Worm (Caenorhabditis elegans) whole organism, young adult: ENCODE measurements around the gene F25E5.8.

Experiments used
- B0019.2 ChIP-seq: fragments of 200-800 bp; sonication (Bioruptor generic); conservative IDR thresholded peaks from 2 replicates; pipeline ENCODE4 v1.3.6; 2022; ENCODE audit warnings: missing genetic modification reagents, missing genetic modification characterization, missing compliant biosample characterization
- F22D6.2 ChIP-seq: sonication (generic microtip); optimal IDR thresholded peaks from 2 replicates; lab custom pipeline; 2016; ENCODE audit warnings: mild to moderate bottlenecking, missing genetic modification characterization, missing compliant biosample characterization
- F23B12.7 ChIP-seq: sonication (generic microtip); optimal IDR thresholded peaks from 2 replicates; lab custom pipeline; 2017; ENCODE audit warnings: missing genetic modification characterization, mild to moderate bottlenecking, missing compliant biosample characterization, antibody characterized with exemption, moderate library complexity; ENCODE audit not compliant: insufficient read depth
- F37B4.10 ChIP-seq: fragments of 200-800 bp; sonication (Bioruptor generic); IDR thresholded peaks from 2 replicates; pipeline ENCODE4 v1.3.6; 2022; ENCODE audit warnings: missing genetic modification characterization, missing compliant biosample characterization
- F52B5.7 ChIP-seq: sonication (generic microtip); optimal IDR thresholded peaks from 2 replicates; lab custom pipeline; 2016; ENCODE audit warnings: mild to moderate bottlenecking, missing genetic modification characterization, missing compliant biosample characterization
- F57C9.4 ChIP-seq: sonication (generic microtip); optimal IDR thresholded peaks from 2 replicates; lab custom pipeline; 2017; ENCODE audit warnings: mild to moderate bottlenecking, missing genetic modification characterization, missing compliant biosample characterization
- T07F8.4 ChIP-seq: sonication (generic microtip); optimal IDR thresholded peaks from 2 replicates; lab custom pipeline; 2016; ENCODE audit warnings: mild to moderate bottlenecking, missing genetic modification characterization, moderate library complexity, missing compliant biosample characterization
- Y56A3A.18 ChIP-seq: fragments of 200-800 bp; sonication (Bioruptor generic); IDR thresholded peaks from 2 replicates; pipeline ENCODE4 v1.3.6; 2022; ENCODE audit warnings: missing genetic modification reagents, missing genetic modification characterization, missing compliant biosample characterization
- Y79H2A.3 ChIP-seq: fragments of 200-800 bp; sonication (Bioruptor generic); conservative IDR thresholded peaks from 2 replicates; pipeline ENCODE4 v1.3.6; 2022; ENCODE audit warnings: missing genetic modification reagents, missing genetic modification characterization, missing compliant biosample characterization
- akir-1 ChIP-seq: fragments of 200-800 bp; sonication (Bioruptor generic); optimal IDR thresholded peaks from 2 replicates; lab custom pipeline; 2018; ENCODE audit warnings: mild to moderate bottlenecking, missing genetic modification characterization, moderate library complexity, missing compliant biosample characterization
- aptf-3 ChIP-seq: fragments of 200-800 bp; sonication (Bioruptor generic); IDR thresholded peaks from 2 replicates; pipeline ENCODE4 v1.3.6; 2022; ENCODE audit warnings: missing genetic modification characterization, missing compliant biosample characterization
- atf-7 ChIP-seq: sonication (generic microtip); optimal IDR thresholded peaks from 2 replicates; lab custom pipeline; 2017; ENCODE audit warnings: mild to moderate bottlenecking, missing genetic modification characterization, missing compliant biosample characterization
- bed-1 ChIP-seq: fragments of 200-800 bp; sonication (Bioruptor generic); IDR thresholded peaks from 2 replicates; pipeline ENCODE4 v1.3.6; 2022; ENCODE audit warnings: missing genetic modification reagents, missing genetic modification characterization, missing compliant biosample characterization
- cebp-1 ChIP-seq, 2 experiments: fragments of 200-800 bp in 1 of 2; sonication (Bioruptor generic) in 1 of 2; sonication (generic microtip) in 1 of 2; IDR thresholded peaks in 1 of 2; optimal IDR thresholded peaks in 1 of 2; 2 replicates each; pipeline versions ENCODE4 v1.3.6 to Lab custom; 2017 to 2022; ENCODE audit warnings: missing compliant biosample characterization in 2 of 2, missing genetic modification characterization in 2 of 2, mild to moderate bottlenecking in 1 of 2, missing genetic modification reagents in 1 of 2, moderate library complexity in 1 of 2
- ceh-27 ChIP-seq: fragments of 200-800 bp; sonication (Bioruptor generic); optimal IDR thresholded peaks from 2 replicates; lab custom pipeline; 2018; ENCODE audit warnings: mild to moderate bottlenecking, missing genetic modification characterization, moderate library complexity, missing compliant biosample characterization
- ceh-40 ChIP-seq: fragments of 200-800 bp; sonication (Bioruptor generic); IDR thresholded peaks from 2 replicates; pipeline ENCODE4 v1.3.6; 2022; ENCODE audit warnings: missing genetic modification characterization, missing compliant biosample characterization
- dox-1 ChIP-seq: fragments of 200-800 bp; sonication (Bioruptor generic); IDR thresholded peaks from 2 replicates; pipeline ENCODE4 v1.3.6; 2022; ENCODE audit warnings: missing genetic modification reagents, missing genetic modification characterization, missing compliant biosample characterization
- egrh-3 ChIP-seq: fragments of 200-800 bp; sonication (Bioruptor generic); IDR thresholded peaks from 2 replicates; pipeline ENCODE4 v1.3.6; 2022; ENCODE audit warnings: missing genetic modification reagents, missing genetic modification characterization, missing compliant biosample characterization
- hlh-26 ChIP-seq: fragments of 200-800 bp; sonication (Bioruptor generic); conservative IDR thresholded peaks from 2 replicates; pipeline ENCODE4 v1.3.6; 2022; ENCODE audit warnings: missing genetic modification reagents, missing genetic modification characterization, missing compliant biosample characterization
- lin-26 ChIP-seq: fragments of 200-800 bp; sonication (Bioruptor generic); IDR thresholded peaks from 2 replicates; pipeline ENCODE4 v1.3.6; 2022; ENCODE audit warnings: missing genetic modification reagents, missing genetic modification characterization, missing compliant biosample characterization
- lin-40 ChIP-seq: sonication (generic microtip); optimal IDR thresholded peaks from 2 replicates; lab custom pipeline; 2016; ENCODE audit warnings: missing genetic modification characterization, mild to moderate bottlenecking, missing compliant biosample characterization, missing genotype, missing genetic modification reagents
- madf-3 ChIP-seq: fragments of 200-800 bp; sonication (Bioruptor generic); IDR thresholded peaks from 2 replicates; pipeline ENCODE4 v1.3.6; 2022; ENCODE audit warnings: missing genetic modification reagents, missing genetic modification characterization, missing compliant biosample characterization
- madf-6 ChIP-seq: fragments of 200-800 bp; sonication (Bioruptor generic); IDR thresholded peaks from 2 replicates; pipeline ENCODE4 v1.3.6; 2022; ENCODE audit warnings: missing genetic modification reagents, missing genetic modification characterization, missing compliant biosample characterization
- nhr-120 ChIP-seq: fragments of 200-800 bp; sonication (Bioruptor generic); IDR thresholded peaks from 2 replicates; pipeline ENCODE4 v1.3.6; 2022; ENCODE audit warnings: missing genetic modification characterization, missing compliant biosample characterization
- nhr-80 ChIP-seq: sonication (generic microtip); optimal IDR thresholded peaks from 2 replicates; lab custom pipeline; 2016; ENCODE audit warnings: missing genetic modification characterization, missing compliant biosample characterization
- repo-1 ChIP-seq: sonication (generic microtip); optimal IDR thresholded peaks from 2 replicates; lab custom pipeline; 2017; ENCODE audit warnings: mild to moderate bottlenecking, missing genetic modification characterization, missing compliant biosample characterization
- sdz-38 ChIP-seq: sonication (generic microtip); optimal IDR thresholded peaks from 2 replicates; lab custom pipeline; 2016; ENCODE audit warnings: missing genotype, missing genetic modification characterization, missing compliant biosample characterization
- sptf-2 ChIP-seq: fragments of 200-800 bp; sonication (Bioruptor generic); optimal IDR thresholded peaks from 2 replicates; lab custom pipeline; 2018; ENCODE audit warnings: mild to moderate bottlenecking, missing genetic modification characterization, missing compliant biosample characterization
- tbp1 ChIP-seq: fragments of 200-800 bp; sonication (Bioruptor generic); optimal IDR thresholded peaks from 2 replicates; lab custom pipeline; 2018; ENCODE audit warnings: mild to moderate bottlenecking, missing genetic modification characterization, missing compliant biosample characterization
- unc-130 ChIP-seq: sonication (generic microtip); optimal IDR thresholded peaks from 2 replicates; lab custom pipeline; 2016; ENCODE audit warnings: missing genetic modification reagents, missing genetic modification characterization, missing compliant biosample characterization
- zim-3 ChIP-seq: sonication (generic microtip); optimal IDR thresholded peaks from 2 replicates; lab custom pipeline; 2017; ENCODE audit warnings: mild to moderate bottlenecking, missing genetic modification characterization, moderate library complexity, missing compliant biosample characterization
- ztf-18 ChIP-seq: sonication (generic microtip); optimal IDR thresholded peaks from 2 replicates; lab custom pipeline; 2016; ENCODE audit warnings: missing genotype, mild to moderate bottlenecking, missing genetic modification characterization, missing compliant biosample characterization
- ztf-28 ChIP-seq: fragments of 200-800 bp; sonication (Bioruptor generic); IDR thresholded peaks from 2 replicates; pipeline ENCODE4 v1.3.6; 2022; ENCODE audit warnings: missing genetic modification reagents, missing genetic modification characterization, missing compliant biosample characterization

F25E5.8 gene

ce11 chrV:7400588-7400987, 35.1 kb upstream of the F25E5.8 start, which contains the start of gene srx-60:
Gene srx-60, plus strand, starts transcription at chrV:7400888.
- no peak for TF ChIP-seq bed-1 (GFP tag; lab: Robert Waterston, UW)

ce11 chrV:7402355-7402754, 33.4 kb upstream of the F25E5.8 start, which contains the start of gene srj-13:
Gene srj-13, plus strand, starts transcription at chrV:7402655.
- TF ChIP-seq nhr-80 (tag; lab: Kevin White, UChicago) (no peak), madf-6 (GFP tag; lab: Robert Waterston, UW) (no peak), akir-1 (GFP tag; lab: Kevin White, UChicago) (no peak), Y56A3A.18 (GFP tag; lab: Robert Waterston, UW) (no peak), atf-7 (tag; lab: Kevin White, UChicago) (no peak), sdz-38 (tag; lab: Kevin White, UChicago) (no peak), ceh-27 (no peak), repo-1 (tag; lab: Kevin White, UChicago) (no peak), madf-3 (GFP tag; lab: Robert Waterston, UW) (no peak), ztf-18 (tag; lab: Kevin White, UChicago) (no peak), unc-130 (GFP tag; lab: Kevin White, UChicago) (no peak), zim-3 (no peak), ceh-40 (GFP tag; lab: Robert Waterston, UW) (no peak), sptf-2 (GFP tag; lab: Kevin White, UChicago) (no peak), F57C9.4 (tag; lab: Kevin White, UChicago) (no peak)

ce11 chrV:7403501-7403900, 32.2 kb upstream of the F25E5.8 start:
- TF ChIP-seq bed-1 (GFP tag; lab: Robert Waterston, UW) (no peak), aptf-3 (no peak), Y79H2A.3 (no peak), F37B4.10 (no peak), ceh-40 (GFP tag; lab: Robert Waterston, UW) (no peak), madf-6 (GFP tag; lab: Robert Waterston, UW) (no peak), lin-26 (no peak), tbp1 (GFP tag; lab: Kevin White, UChicago) (no peak), ztf-18 (tag; lab: Kevin White, UChicago) (no peak), dox-1 (no peak), egrh-3 (GFP tag; lab: Robert Waterston, UW) (no peak), F22D6.2 (tag; lab: Kevin White, UChicago) (no peak), B0019.2 (no peak), hlh-26 (GFP tag; lab: Robert Waterston, UW) (no peak), nhr-120 (no peak), cebp-1 (GFP tag; IDR thresholded peaks at IDR 0.05; lab: Robert Waterston, UW) (no peak), cebp-1 (tag; optimal IDR thresholded peaks at IDR 0.05; lab: Kevin White, UChicago) (no peak), F23B12.7 (tag; lab: Kevin White, UChicago) (no peak), atf-7 (tag; lab: Kevin White, UChicago) (no peak), T07F8.4 (tag; lab: Kevin White, UChicago) (no peak)

DNA sequence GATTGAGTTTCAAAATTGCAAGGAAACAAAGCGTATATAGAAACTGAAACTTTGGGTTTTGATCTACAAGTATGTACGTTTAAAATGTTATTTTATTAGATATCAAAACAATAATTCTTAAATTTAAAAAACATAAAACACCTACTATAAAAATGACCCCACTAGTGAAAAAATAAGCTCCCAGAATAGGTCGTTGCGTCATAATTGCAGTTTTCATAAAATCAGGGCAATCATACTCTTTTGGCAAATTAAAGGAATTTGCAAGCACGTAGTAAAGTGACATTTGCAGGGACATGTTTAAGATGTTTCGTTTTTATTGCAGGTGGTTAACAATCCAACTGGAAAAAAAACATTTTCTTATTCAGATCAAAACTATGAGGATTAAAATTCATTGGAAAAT, 27.2 kb upstream of the F25E5.8 start, which contains the start of gene srt-6:
srt-6 (minus strand) TSS at position 295 of the 400 bp plus-strand sequence.
- TF ChIP-seq ztf-28 (GFP tag; lab: Robert Waterston, UW), result no peak
- no peak for TF ChIP-seq F52B5.7 (tag; lab: Kevin White, UChicago)
- no peak for TF ChIP-seq dox-1
- no peak for TF ChIP-seq lin-40 (tag; lab: Kevin White, UChicago)
